Worm (Caenorhabditis elegans) whole organism, L3 larva: ENCODE measurements around the gene nlp-30.

Source experiments
- ama-1 ChIP-seq: fragments of 150-350 bp; optimal IDR thresholded peaks from 2 replicates; lab custom pipeline; 2018
- fkh-10 ChIP-seq: sonication (generic microtip); optimal IDR thresholded peaks from 2 replicates; lab custom pipeline; 2017; ENCODE audit warnings: missing biosample characterization, missing genetic modification reagents, missing genetic modification characterization

DNA sequence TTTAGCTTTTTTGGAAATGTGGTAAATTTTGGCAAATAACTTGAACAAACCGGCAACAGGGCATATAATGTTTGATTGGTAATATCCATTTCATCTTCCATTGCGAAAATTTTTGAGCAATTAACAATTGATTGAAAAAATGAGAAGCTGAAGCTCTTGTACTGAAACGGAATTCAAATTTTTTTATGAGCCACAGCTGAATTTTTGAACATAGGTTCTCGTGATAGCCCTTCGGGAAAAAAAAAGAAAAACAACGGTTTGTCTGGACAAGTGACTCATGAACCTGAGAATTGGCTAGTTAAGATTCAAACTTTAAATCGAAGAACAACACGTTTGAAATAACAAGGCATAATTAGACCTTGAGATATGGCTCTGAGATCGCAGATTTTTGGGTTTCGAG is 14.1 kb downstream of the nlp-30 start, which contains the start of gene srx-62:
- no peak for TF ChIP-seq ama-1 (lab: Kevin White, UChicago)
- TF ChIP-seq fkh-10 (GFP tag; lab: Kevin White, UChicago) = no peak
